Fruit fly (Drosophila melanogaster) whole organism, embryonic: ENCODE results near the gene ttm3.

Experiments used
- Ada2b ChIP-seq: fragments of 200-800 bp; sonication (Bioruptor generic); IDR thresholded peaks from 2 replicates; pipeline ENCODE4 v1.3.6; 2022; ENCODE audit warnings: missing biosample characterization, missing genetic modification characterization
- Blimp-1 ChIP-seq: fragments of 200-800 bp; sonication (Bioruptor generic); optimal IDR thresholded peaks from 3 replicates; lab custom pipeline; 2018; ENCODE audit warnings: missing biosample characterization, missing genetic modification characterization, mild to moderate bottlenecking, moderate library complexity, missing genetic modification reagents
- BtbVII ChIP-seq: fragments of 200-800 bp; sonication (Bioruptor generic); optimal IDR thresholded peaks from 3 replicates; lab custom pipeline; 2017; ENCODE audit warnings: missing biosample characterization, mild to moderate bottlenecking, missing genetic modification characterization
- CG10147 ChIP-seq: fragments of 200-800 bp; sonication (Bioruptor generic); optimal IDR thresholded peaks from 2 replicates; lab custom pipeline; 2019; ENCODE audit warnings: missing biosample characterization, mild to moderate bottlenecking, missing genetic modification characterization, moderate library complexity
- CG10274 ChIP-seq: fragments of 200-800 bp; sonication (Bioruptor generic); optimal IDR thresholded peaks from 3 replicates; lab custom pipeline; 2017; ENCODE audit warnings: missing biosample characterization, mild to moderate bottlenecking, missing genetic modification characterization
- CG13287 ChIP-seq: fragments of 200-800 bp; sonication (Bioruptor generic); IDR thresholded peaks from 2 replicates; pipeline ENCODE4 v1.3.6; 2022; ENCODE audit warnings: missing biosample characterization, missing genetic modification characterization; ENCODE audit not compliant: partially characterized antibody
- CG13894 ChIP-seq: fragments of 200-800 bp; sonication (Bioruptor generic); optimal IDR thresholded peaks from 3 replicates; lab custom pipeline; 2018; ENCODE audit warnings: missing biosample characterization, mild to moderate bottlenecking, missing genetic modification characterization, moderate library complexity
- CG15269 ChIP-seq: fragments of 200-800 bp; sonication (Bioruptor generic); optimal IDR thresholded peaks from 2 replicates; lab custom pipeline; 2018; ENCODE audit warnings: missing biosample characterization, mild to moderate bottlenecking, missing genetic modification characterization, moderate library complexity
- CG17186 ChIP-seq: fragments of 200-800 bp; sonication (Bioruptor generic); optimal IDR thresholded peaks from 3 replicates; lab custom pipeline; 2017; ENCODE audit warnings: missing biosample characterization, missing genetic modification reagents, missing genetic modification characterization
- CG17829 ChIP-seq: fragments of 200-800 bp; optimal IDR thresholded peaks from 2 replicates; lab custom pipeline; 2019; ENCODE audit warnings: missing biosample characterization, mild to moderate bottlenecking, missing genetic modification characterization, moderate library complexity
- CG18011 ChIP-seq: fragments of 200-800 bp; sonication (Bioruptor generic); optimal IDR thresholded peaks from 2 replicates; lab custom pipeline; 2017; ENCODE audit warnings: missing biosample characterization, missing genetic modification characterization, mild to moderate bottlenecking, moderate library complexity, missing genotype
- CG18619 ChIP-seq: fragments of 200-800 bp; sonication (Bioruptor generic); optimal IDR thresholded peaks from 3 replicates; lab custom pipeline; 2017; ENCODE audit warnings: missing biosample characterization, mild to moderate bottlenecking, missing genetic modification characterization
- CG4360 ChIP-seq: fragments of 200-800 bp; sonication (Bioruptor generic); IDR thresholded peaks from 2 replicates; pipeline ENCODE4 v1.3.6; 2022; ENCODE audit warnings: missing biosample characterization, missing genetic modification characterization
- CG6272 ChIP-seq: fragments of 200-800 bp; sonication (Bioruptor generic); IDR thresholded peaks from 2 replicates; pipeline ENCODE4 v1.3.6; 2022; ENCODE audit warnings: missing biosample characterization, missing genetic modification characterization
- CG6683 ChIP-seq: fragments of 200-800 bp; sonication (Bioruptor generic); optimal IDR thresholded peaks from 2 replicates; lab custom pipeline; 2017; ENCODE audit warnings: missing biosample characterization, mild to moderate bottlenecking, missing genetic modification characterization, missing genetic modification reagents
- CG7745 ChIP-seq: fragments of 200-800 bp; sonication (Bioruptor generic); optimal IDR thresholded peaks from 2 replicates; lab custom pipeline; 2018; ENCODE audit warnings: missing biosample characterization, mild to moderate bottlenecking, missing genetic modification characterization, moderate library complexity
- CG8924 ChIP-seq: fragments of 200-800 bp; optimal IDR thresholded peaks from 3 replicates; lab custom pipeline; 2019; ENCODE audit warnings: missing biosample characterization, mild to moderate bottlenecking, missing genetic modification characterization, moderate library complexity
- CG9727 ChIP-seq: fragments of 200-800 bp; sonication (Bioruptor generic); optimal IDR thresholded peaks from 3 replicates; lab custom pipeline; 2017; ENCODE audit warnings: missing biosample characterization, mild to moderate bottlenecking, missing genetic modification characterization
- Ets97D ChIP-seq: fragments of 200-800 bp; sonication (Bioruptor generic); optimal IDR thresholded peaks from 3 replicates; lab custom pipeline; 2016; ENCODE audit warnings: missing biosample characterization, missing genetic modification characterization
- Fer1 ChIP-seq: fragments of 200-800 bp; sonication (Bioruptor generic); optimal IDR thresholded peaks from 2 replicates; lab custom pipeline; 2017; ENCODE audit warnings: missing biosample characterization, mild to moderate bottlenecking, missing genetic modification characterization
- HHEX ChIP-seq: fragments of 200-800 bp; sonication (Bioruptor generic); optimal IDR thresholded peaks from 3 replicates; lab custom pipeline; 2017; ENCODE audit warnings: missing biosample characterization, mild to moderate bottlenecking, missing genetic modification characterization, missing genetic modification reagents
- MBD-R2 ChIP-seq: fragments of 200-800 bp; sonication (Bioruptor generic); IDR thresholded peaks from 2 replicates; pipeline ENCODE4 v1.3.6; 2022; ENCODE audit warnings: missing biosample characterization, missing genetic modification characterization
- Mes4 ChIP-seq: fragments of 200-800 bp; sonication (Bioruptor generic); optimal IDR thresholded peaks from 2 replicates; lab custom pipeline; 2016; ENCODE audit warnings: missing biosample characterization, missing genetic modification characterization
- Pdp1 ChIP-seq, 2 experiments: fragments of 200-800 bp; sonication (Bioruptor generic); optimal IDR thresholded peaks; 3 replicates each; lab custom pipeline; 2016; ENCODE audit warnings: missing biosample characterization in 2 of 2, missing genetic modification characterization in 2 of 2, mild to moderate bottlenecking in 1 of 2, moderate library complexity in 1 of 2
- Sin3A ChIP-seq: fragments of >200 bp; optimal IDR thresholded peaks from 2 replicates; lab custom pipeline; 2018
- Six4 ChIP-seq: fragments of 200-800 bp; sonication (Bioruptor generic); optimal IDR thresholded peaks from 2 replicates; lab custom pipeline; 2016; ENCODE audit warnings: missing biosample characterization, missing genetic modification characterization
- Taf1 ChIP-seq: fragments of 200-800 bp; sonication (Bioruptor generic); IDR thresholded peaks from 2 replicates; pipeline ENCODE4 v1.3.6; 2022; ENCODE audit warnings: missing biosample characterization, missing genetic modification characterization
- Xrp1 ChIP-seq: fragments of 200-800 bp; sonication (Bioruptor generic); IDR thresholded peaks from 2 replicates; pipeline ENCODE4 v1.3.6; 2022; ENCODE audit warnings: missing biosample characterization, missing genetic modification characterization
- ap ChIP-seq: fragments of 200-800 bp; sonication (Bioruptor generic); IDR thresholded peaks from 2 replicates; pipeline ENCODE4 v1.3.6; 2022; ENCODE audit warnings: missing biosample characterization, missing genetic modification characterization
- bigmax ChIP-seq: fragments of 200-800 bp; sonication (Bioruptor generic); optimal IDR thresholded peaks from 2 replicates; lab custom pipeline; 2018; ENCODE audit warnings: missing biosample characterization, mild to moderate bottlenecking, missing genetic modification characterization
- da ChIP-seq: fragments of 200-800 bp; sonication (Bioruptor generic); optimal IDR thresholded peaks from 2 replicates; lab custom pipeline; 2016; ENCODE audit warnings: missing biosample characterization, missing genetic modification characterization
- ewg ChIP-seq: fragments of 200-800 bp; sonication (Bioruptor generic); optimal IDR thresholded peaks from 3 replicates; lab custom pipeline; 2017; ENCODE audit warnings: mild to moderate bottlenecking, missing biosample characterization, missing genetic modification reagents, missing genetic modification characterization
- fru ChIP-seq: fragments of >200 bp; optimal IDR thresholded peaks from 2 replicates; lab custom pipeline; 2017
- fu2 ChIP-seq: fragments of 200-800 bp; sonication (Bioruptor generic); optimal IDR thresholded peaks from 2 replicates; lab custom pipeline; 2016; ENCODE audit warnings: missing biosample characterization, missing genetic modification characterization
- gcm ChIP-seq: fragments of 200-800 bp; sonication (Bioruptor generic); optimal IDR thresholded peaks from 2 replicates; lab custom pipeline; 2019; ENCODE audit warnings: missing biosample characterization, mild to moderate bottlenecking, missing genetic modification characterization, moderate library complexity
- gfzf ChIP-seq: fragments of 200-800 bp; sonication (Bioruptor generic); optimal IDR thresholded peaks from 2 replicates; lab custom pipeline; 2016; ENCODE audit warnings: missing biosample characterization, mild to moderate bottlenecking, missing genetic modification characterization, moderate library complexity
- gsb ChIP-seq: fragments of 200-800 bp; sonication (Bioruptor generic); IDR thresholded peaks from 2 replicates; pipeline ENCODE4 v1.3.6; 2022; ENCODE audit warnings: missing biosample characterization, missing genetic modification characterization
- jigr1 ChIP-seq: fragments of 200-800 bp; sonication (Bioruptor generic); IDR thresholded peaks from 3 replicates; pipeline ENCODE4 v1.3.6; 2022; ENCODE audit warnings: missing biosample characterization, missing genetic modification characterization
- nom ChIP-seq: fragments of 200-800 bp; sonication (Bioruptor generic); optimal IDR thresholded peaks from 2 replicates; lab custom pipeline; 2017; ENCODE audit warnings: missing biosample characterization, missing genetic modification characterization, mild to moderate bottlenecking, moderate library complexity, missing genetic modification reagents
- onecut ChIP-seq: fragments of 200-800 bp; sonication (Bioruptor generic); IDR thresholded peaks from 2 replicates; pipeline ENCODE4 v1.3.6; 2022; ENCODE audit warnings: missing biosample characterization, missing genetic modification characterization
- peb ChIP-seq: fragments of 200-800 bp; sonication (Bioruptor generic); IDR thresholded peaks from 2 replicates; pipeline ENCODE4 v1.3.6; 2022; ENCODE audit warnings: missing biosample characterization, missing genetic modification characterization
- pnt ChIP-seq: fragments of 200-800 bp; sonication (Bioruptor generic); optimal IDR thresholded peaks from 3 replicates; lab custom pipeline; 2016; ENCODE audit warnings: missing biosample characterization, missing genetic modification characterization
- psq ChIP-seq: fragments of 200-800 bp; sonication (Bioruptor generic); optimal IDR thresholded peaks from 2 replicates; lab custom pipeline; 2017; ENCODE audit warnings: missing biosample characterization, missing genetic modification characterization
- sc ChIP-seq, 3 experiments: fragments of >200 bp in 2 of 3; fragments of 200-800 bp in 1 of 3; sonication (Bioruptor generic) in 1 of 3; optimal IDR thresholded peaks; 2 replicates in 2 of 3; 3 replicates in 1 of 3; lab custom pipeline; 2017; ENCODE audit warnings: mild to moderate bottlenecking in 1 of 3, missing biosample characterization in 1 of 3, missing genetic modification characterization in 1 of 3, missing genetic modification reagents in 1 of 3
- schlank ChIP-seq: fragments of 200-800 bp; sonication (Bioruptor generic); optimal IDR thresholded peaks from 2 replicates; lab custom pipeline; 2018; ENCODE audit warnings: missing biosample characterization, mild to moderate bottlenecking, missing genetic modification characterization
- sima ChIP-seq: fragments of 200-800 bp; sonication (Bioruptor generic); optimal IDR thresholded peaks from 2 replicates; lab custom pipeline; 2016; ENCODE audit warnings: missing biosample characterization, missing genetic modification characterization
- sug ChIP-seq: fragments of 200-800 bp; optimal IDR thresholded peaks from 2 replicates; lab custom pipeline; 2019; ENCODE audit warnings: missing biosample characterization, mild to moderate bottlenecking, missing genetic modification characterization, moderate library complexity
- tx ChIP-seq: fragments of 200-800 bp; sonication (Bioruptor generic); optimal IDR thresholded peaks from 2 replicates; lab custom pipeline; 2016; ENCODE audit warnings: missing biosample characterization, missing genetic modification characterization
- wdn ChIP-seq: fragments of 200-800 bp; sonication (Bioruptor generic); IDR thresholded peaks from 2 replicates; pipeline ENCODE4 v1.3.6; 2022; ENCODE audit warnings: missing biosample characterization, missing genetic modification characterization
- wek ChIP-seq: fragments of 200-800 bp; sonication (Bioruptor generic); optimal IDR thresholded peaks from 3 replicates; lab custom pipeline; 2018; ENCODE audit warnings: missing biosample characterization, mild to moderate bottlenecking, missing genetic modification characterization, moderate library complexity
- yki ChIP-seq: fragments of >200 bp; optimal IDR thresholded peaks from 3 replicates; lab custom pipeline; 2018

ttm3 gene

DNA sequence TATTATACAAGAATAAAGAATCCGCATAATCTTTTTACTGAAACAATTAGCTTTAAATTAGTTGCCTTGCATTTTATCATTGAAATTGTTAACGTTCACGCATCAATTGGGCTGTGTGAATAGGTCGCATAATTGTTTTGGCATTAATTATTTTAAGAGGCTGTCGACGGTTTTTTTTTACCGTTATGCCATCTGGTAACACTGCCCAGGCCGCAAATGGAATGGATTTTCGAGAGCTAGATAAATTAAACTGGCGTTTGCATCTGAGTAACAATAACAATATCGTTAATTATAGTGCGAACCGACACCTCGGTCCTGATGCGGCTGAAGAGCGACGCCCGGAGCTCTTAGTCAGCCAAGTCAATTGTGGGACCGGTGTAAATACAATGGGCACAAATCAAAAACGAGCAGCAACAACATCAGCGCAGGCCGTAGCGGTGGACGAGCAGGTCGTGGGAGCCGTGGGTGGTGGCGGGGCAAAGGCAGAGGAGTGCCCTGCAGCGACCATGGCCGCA, 42.3 kb downstream of the ttm3 start (continued):
- peak; percentile 6 for TF ChIP-seq nom (GFP tag; lab: Kevin White, UChicago)
- no peak for TF ChIP-seq sc (optimal IDR thresholded peaks at IDR 0.05; lab: Kevin White, UChicago)
- no peak for TF ChIP-seq sc (GFP tag; optimal IDR thresholded peaks at IDR 0.05; lab: Kevin White, UChicago)
- TF ChIP-seq ewg (GFP tag; lab: Kevin White, UChicago) = no peak
- TF ChIP-seq CG4360 (GFP tag; lab: Robert Waterston, UW) = peak; percentile 66
- TF ChIP-seq CG8924 (tag; lab: Kevin White, UChicago) = no peak
- TF ChIP-seq CG7745 (tag; lab: Kevin White, UChicago) = no peak
- TF ChIP-seq gsb (GFP tag; lab: Robert Waterston, UW) = no peak
- TF ChIP-seq fru (lab: Kevin White, UChicago) = no peak
- TF ChIP-seq jigr1 (GFP tag; lab: Robert Waterston, UW) = no peak
- peak; percentile 6 for TF ChIP-seq Fer1 (GFP tag; lab: Kevin White, UChicago)
- TF ChIP-seq Pdp1 (GFP tag; optimal IDR thresholded peaks at IDR 0.05; lab: Kevin White, UChicago) = peak in 1 of 2 experiments; percentile 41
- TF ChIP-seq CG10274 (GFP tag; lab: Kevin White, UChicago) = no peak
- TF ChIP-seq Blimp-1 (GFP tag; lab: Kevin White, UChicago) = no peak
- TF ChIP-seq fu2 (GFP tag; lab: Kevin White, UChicago) = no peak
- TF ChIP-seq gcm (GFP tag; lab: Kevin White, UChicago) = no peak
- peak; percentile 62 for TF ChIP-seq MBD-R2 (GFP tag; lab: Robert Waterston, UW)
- no peak for TF ChIP-seq bigmax (GFP tag; lab: Kevin White, UChicago)
- TF ChIP-seq Ada2b (GFP tag; lab: Robert Waterston, UW) = no peak
- no peak for TF ChIP-seq BtbVII
- TF ChIP-seq da (GFP tag; lab: Kevin White, UChicago) = no peak
- peak; percentile 16 for TF ChIP-seq CG13894 (tag; lab: Kevin White, UChicago)
- no peak for TF ChIP-seq schlank (tag; lab: Kevin White, UChicago)
- no peak for TF ChIP-seq CG15269 (tag; lab: Kevin White, UChicago)
- TF ChIP-seq CG13287 (GFP tag; lab: Robert Waterston, UW) = peak; percentile 36; the same call in 1 of the 2 replicates
- TF ChIP-seq onecut (GFP tag; lab: Robert Waterston, UW) = no peak
- TF ChIP-seq CG18619 (GFP tag; lab: Kevin White, UChicago) = no peak
- TF ChIP-seq Taf1 = no peak
- TF ChIP-seq pnt = no peak
- TF ChIP-seq wek (GFP tag; lab: Kevin White, UChicago) = no peak
- no peak for TF ChIP-seq wdn (GFP tag; lab: Robert Waterston, UW)
- no peak for TF ChIP-seq HHEX
- no peak for TF ChIP-seq psq (GFP tag; lab: Kevin White, UChicago)
- TF ChIP-seq CG17186 = no peak
- no peak for TF ChIP-seq tx (GFP tag; lab: Kevin White, UChicago)
- TF ChIP-seq gfzf = peak; percentile 81
- peak; percentile 15 for TF ChIP-seq Sin3A
- no peak for TF ChIP-seq CG9727 (GFP tag; lab: Kevin White, UChicago)
- TF ChIP-seq CG17829 (tag; lab: Kevin White, UChicago) = peak; percentile 9
- no peak for TF ChIP-seq CG10147 (GFP tag; lab: Kevin White, UChicago)
- no peak for TF ChIP-seq Six4 (GFP tag; lab: Kevin White, UChicago)
- TF ChIP-seq Xrp1 = 0 out of 2 replicates have a peak, but pooled peaks have one; percentile 25
- TF ChIP-seq sima (GFP tag; lab: Kevin White, UChicago) = no peak
- TF ChIP-seq yki (lab: Kevin White, UChicago) = no peak
- TF ChIP-seq Ets97D (GFP tag; lab: Kevin White, UChicago) = peak; percentile 45
- TF ChIP-seq Mes4 = no peak
- TF ChIP-seq CG18011 (GFP tag; lab: Kevin White, UChicago) = no peak
- no peak for TF ChIP-seq CG6272
- TF ChIP-seq CG6683 (GFP tag; lab: Kevin White, UChicago) = no peak
- TF ChIP-seq peb (GFP tag; lab: Robert Waterston, UW) = no peak
- TF ChIP-seq sug (tag; lab: Kevin White, UChicago) = no peak
- TF ChIP-seq ap (GFP tag; lab: Robert Waterston, UW) = no peak
